Worm (Caenorhabditis elegans) whole organism, L1 larva: ENCODE measurements around the gene clec-48.

ENCODE experiments used
- ceh-8 ChIP-seq: fragments of 200-800 bp; sonication (Bioruptor generic); optimal IDR thresholded peaks from 2 replicates; lab custom pipeline; 2018; ENCODE audit warnings: mild to moderate bottlenecking, missing genetic modification characterization, moderate library complexity, missing compliant biosample characterization
- ceh-82 ChIP-seq, 3 experiments: fragments of 150-350 bp in 1 of 3; sonication (generic microtip) in 2 of 3; optimal IDR thresholded peaks; 2 replicates each; lab custom pipeline; 2014 to 2017; ENCODE audit warnings: missing biosample characterization in 3 of 3, missing genetic modification characterization in 3 of 3
- efl-1 ChIP-seq, 4 experiments: fragments of 150-350 bp; optimal IDR thresholded peaks in 3 of 4; peaks in 1 of 4; 1 replicate in 1 of 4; 2 replicates in 3 of 4; lab custom pipeline; 2014; ENCODE audit warnings: missing biosample characterization in 2 of 4, missing genetic modification characterization in 2 of 4, missing genetic modification reagents in 2 of 4
- elt-3 ChIP-seq, 6 experiments: fragments of 150-350 bp in 1 of 6; sonication (generic microtip); optimal IDR thresholded peaks; 2 replicates each; lab custom pipeline; 2017 to 2018; ENCODE audit warnings: missing biosample characterization in 6 of 6, missing genetic modification characterization in 6 of 6, inconsistent platforms in 1 of 6
- fkh-10 ChIP-seq: sonication (generic microtip); optimal IDR thresholded peaks from 2 replicates; lab custom pipeline; 2017; ENCODE audit warnings: missing biosample characterization, missing genetic modification reagents, missing genetic modification characterization
- fos-1 ChIP-seq: fragments of 150-350 bp; optimal IDR thresholded peaks from 2 replicates; lab custom pipeline; 2014; ENCODE audit warnings: missing biosample characterization, missing genetic modification characterization
- lin-13 ChIP-seq: fragments of 150-350 bp; optimal IDR thresholded peaks from 2 replicates; lab custom pipeline; 2014; ENCODE audit warnings: missing biosample characterization, missing genetic modification reagents, missing genetic modification characterization
- nhr-11 ChIP-seq: fragments of 150-350 bp; optimal IDR thresholded peaks from 2 replicates; lab custom pipeline; 2014; ENCODE audit warnings: missing biosample characterization, missing genetic modification characterization
- nhr-237 ChIP-seq: fragments of 150-350 bp; optimal IDR thresholded peaks from 2 replicates; lab custom pipeline; 2014; ENCODE audit warnings: missing biosample characterization, missing genetic modification characterization
- pqm-1 ChIP-seq: sonication (generic microtip); optimal IDR thresholded peaks from 3 replicates; lab custom pipeline; 2017; ENCODE audit warnings: missing biosample characterization, missing genetic modification characterization
- snpc-4 ChIP-seq: fragments of 150-350 bp; optimal IDR thresholded peaks from 2 replicates; lab custom pipeline; 2014; ENCODE audit warnings: missing biosample characterization, missing genetic modification characterization

- no peak for TF ChIP-seq efl-1 (optimal IDR thresholded peaks at IDR 0.05; lab: Kevin White, UChicago)
- no peak for TF ChIP-seq efl-1 (GFP tag; optimal IDR thresholded peaks at IDR 0.05 in 1 of 2; lab: Kevin White, UChicago)
- no peak for TF ChIP-seq elt-3 (tag; optimal IDR thresholded peaks at IDR 0.05; lab: Kevin White, UChicago)
- no peak for TF ChIP-seq ceh-8 (GFP tag; lab: Kevin White, UChicago)
- no peak for TF ChIP-seq nhr-11 (tag; lab: Kevin White, UChicago)
- TF ChIP-seq fkh-10 (GFP tag; lab: Kevin White, UChicago), result no peak
- TF ChIP-seq snpc-4, result no peak
- no peak for TF ChIP-seq ceh-82 (tag; optimal IDR thresholded peaks at IDR 0.05; lab: Kevin White, UChicago)
- TF ChIP-seq fos-1 (tag; lab: Kevin White, UChicago), result no peak
- no peak for TF ChIP-seq pqm-1
- TF ChIP-seq lin-13 (GFP tag; lab: Kevin White, UChicago), result no peak
- no peak for TF ChIP-seq nhr-237 (tag; lab: Kevin White, UChicago)
These were observed 20.8 kb downstream of the clec-48 start, which contains the start of gene C31G12.4 for ce11 chrV:18178659-18179058.
